Worm (Caenorhabditis elegans) whole organism, mixed stage, embryonic: ENCODE data around the gene K01G5.10.

Source experiments
- M03D4.4 ChIP-seq: sonication (generic microtip); optimal IDR thresholded peaks from 2 replicates; lab custom pipeline; 2017; ENCODE audit warnings: mild to moderate bottlenecking, missing genetic modification characterization, missing compliant biosample characterization
- bed-3 ChIP-seq: fragments of 200-800 bp; sonication (Bioruptor generic); optimal IDR thresholded peaks from 3 replicates; lab custom pipeline; 2018; ENCODE audit warnings: mild to moderate bottlenecking, missing genetic modification characterization, moderate library complexity, missing compliant biosample characterization
- blmp-1 ChIP-seq: fragments of 150-350 bp; optimal IDR thresholded peaks from 2 replicates; lab custom pipeline; 2014; ENCODE audit warnings: missing biosample characterization, missing genetic modification characterization
- ceh-39 ChIP-seq: fragments of 150-350 bp; optimal IDR thresholded peaks from 2 replicates; lab custom pipeline; 2014; ENCODE audit warnings: missing biosample characterization, missing genetic modification characterization
- ceh-83 ChIP-seq: fragments of 200-800 bp; sonication (Bioruptor generic); optimal IDR thresholded peaks from 2 replicates; lab custom pipeline; 2018; ENCODE audit warnings: mild to moderate bottlenecking, missing genetic modification characterization, missing compliant biosample characterization
- ces-1 ChIP-seq: fragments of 150-350 bp; optimal IDR thresholded peaks from 2 replicates; lab custom pipeline; 2014; ENCODE audit warnings: missing biosample characterization, missing genetic modification reagents, missing genetic modification characterization
- cnd-1 ChIP-seq: fragments of 200-800 bp; sonication (Bioruptor generic); optimal IDR thresholded peaks from 2 replicates; lab custom pipeline; 2018; ENCODE audit warnings: mild to moderate bottlenecking, missing genetic modification characterization, missing compliant biosample characterization
- drap-1 ChIP-seq: fragments of 200-800 bp; sonication (Bioruptor generic); optimal IDR thresholded peaks from 3 replicates; lab custom pipeline; 2018; ENCODE audit warnings: mild to moderate bottlenecking, missing genetic modification characterization, missing compliant biosample characterization
- elt-1 ChIP-seq: sonication (generic microtip); optimal IDR thresholded peaks from 2 replicates; lab custom pipeline; 2017; ENCODE audit warnings: missing genetic modification characterization, mild to moderate bottlenecking, missing compliant biosample characterization, antibody characterized with exemption, moderate library complexity, borderline replicate concordance; ENCODE audit not compliant: insufficient read depth
- elt-3 ChIP-seq: fragments of 150-350 bp; optimal IDR thresholded peaks from 2 replicates; lab custom pipeline; 2014; ENCODE audit warnings: missing biosample characterization, missing genetic modification characterization
- ham-2 ChIP-seq: fragments of 200-800 bp; sonication (Bioruptor generic); optimal IDR thresholded peaks from 2 replicates; lab custom pipeline; 2018; ENCODE audit warnings: mild to moderate bottlenecking, missing genetic modification characterization, missing compliant biosample characterization
- hlh-1 ChIP-seq: fragments of 150-350 bp; optimal IDR thresholded peaks from 2 replicates; lab custom pipeline; 2014; ENCODE audit warnings: missing biosample characterization, missing genetic modification reagents, missing genetic modification characterization
- lin-13 ChIP-seq: fragments of 150-350 bp; optimal IDR thresholded peaks from 2 replicates; lab custom pipeline; 2014; ENCODE audit warnings: missing biosample characterization, missing genetic modification characterization
- lin-32 ChIP-seq: fragments of 200-800 bp; sonication (Bioruptor generic); optimal IDR thresholded peaks from 2 replicates; lab custom pipeline; 2018; ENCODE audit warnings: mild to moderate bottlenecking, missing genetic modification characterization, missing compliant biosample characterization
- lsy-2 ChIP-seq: fragments of 150-350 bp; optimal IDR thresholded peaks from 2 replicates; lab custom pipeline; 2014; ENCODE audit warnings: missing biosample characterization, missing genetic modification characterization
- mab-5 ChIP-seq: fragments of 150-350 bp; optimal IDR thresholded peaks from 2 replicates; lab custom pipeline; 2014; ENCODE audit warnings: missing biosample characterization, missing genetic modification characterization
- mep-1 ChIP-seq: fragments of 150-350 bp; optimal IDR thresholded peaks from 2 replicates; lab custom pipeline; 2017; ENCODE audit warnings: missing biosample characterization, missing genetic modification reagents, missing genetic modification characterization, inconsistent platforms
- mls-2 ChIP-seq: sonication (generic microtip); optimal IDR thresholded peaks from 2 replicates; lab custom pipeline; 2016; ENCODE audit warnings: mild to moderate bottlenecking, missing genetic modification characterization, moderate library complexity, missing compliant biosample characterization
- nhr-12 ChIP-seq: fragments of 150-350 bp; optimal IDR thresholded peaks from 2 replicates; lab custom pipeline; 2014; ENCODE audit warnings: missing biosample characterization, missing genetic modification characterization
- nhr-2 ChIP-seq: fragments of 150-350 bp; optimal IDR thresholded peaks from 2 replicates; lab custom pipeline; 2014; ENCODE audit warnings: missing biosample characterization, missing genetic modification characterization
- nhr-237 ChIP-seq: fragments of 150-350 bp; optimal IDR thresholded peaks from 2 replicates; lab custom pipeline; 2014; ENCODE audit warnings: missing biosample characterization, missing genetic modification characterization
- nhr-28 ChIP-seq: fragments of 150-350 bp; optimal IDR thresholded peaks from 2 replicates; lab custom pipeline; 2014; ENCODE audit warnings: missing biosample characterization, missing genetic modification characterization
- nhr-76 ChIP-seq: sonication (generic microtip); optimal IDR thresholded peaks from 2 replicates; lab custom pipeline; 2017; ENCODE audit warnings: missing biosample characterization, missing genetic modification characterization
- pha-4 ChIP-seq: fragments of 150-350 bp; optimal IDR thresholded peaks from 2 replicates; lab custom pipeline; 2018; ENCODE audit warnings: missing biosample characterization, missing genetic modification reagents, missing genetic modification characterization
- sem-2 ChIP-seq: fragments of 200-800 bp; sonication (Bioruptor generic); optimal IDR thresholded peaks from 2 replicates; lab custom pipeline; 2018; ENCODE audit warnings: mild to moderate bottlenecking, missing genetic modification characterization, missing compliant biosample characterization
- snpc-4 ChIP-seq: fragments of 150-350 bp; optimal IDR thresholded peaks from 2 replicates; lab custom pipeline; 2014; ENCODE audit warnings: missing biosample characterization, missing genetic modification characterization
- sptf-1 ChIP-seq: sonication (generic microtip); optimal IDR thresholded peaks from 2 replicates; lab custom pipeline; 2017; ENCODE audit warnings: mild to moderate bottlenecking, missing genetic modification characterization, moderate library complexity, missing compliant biosample characterization
- tbx-8 ChIP-seq: fragments of 200-800 bp; sonication (Bioruptor generic); optimal IDR thresholded peaks from 2 replicates; lab custom pipeline; 2018; ENCODE audit warnings: mild to moderate bottlenecking, missing genetic modification characterization, moderate library complexity, missing compliant biosample characterization
- unc-39 ChIP-seq: fragments of 150-350 bp; optimal IDR thresholded peaks from 2 replicates; lab custom pipeline; 2014; ENCODE audit warnings: missing biosample characterization, missing genetic modification characterization
- unc-62 ChIP-seq: fragments of 150-350 bp; optimal IDR thresholded peaks from 2 replicates; lab custom pipeline; 2014; ENCODE audit warnings: missing biosample characterization, missing genetic modification reagents, missing genetic modification characterization
- zip-8 ChIP-seq: fragments of 150-350 bp; optimal IDR thresholded peaks from 2 replicates; lab custom pipeline; 2014; ENCODE audit warnings: missing biosample characterization, missing genetic modification characterization
- ztf-11 ChIP-seq: fragments of 150-350 bp; optimal IDR thresholded peaks from 2 replicates; lab custom pipeline; 2014; ENCODE audit warnings: missing biosample characterization, missing genetic modification characterization

The K01G5.10 gene

ce11 chrIII:10718078-10718477 is 40.2 kb downstream of the K01G5.10 start:
- TF ChIP-seq ceh-83 (GFP tag; lab: Kevin White, UChicago) (no peak), zip-8 (tag; lab: Kevin White, UChicago) (no peak), tbx-8 (no peak), elt-1 (no peak)

- TF ChIP-seq ceh-39 (tag; lab: Kevin White, UChicago), result no peak
- TF ChIP-seq zip-8 (tag; lab: Kevin White, UChicago), result peak; percentile 11
- TF ChIP-seq ces-1, result no peak
Measured at ce11 chrIII:10717479-10717878, 40.8 kb downstream of the K01G5.10 start.

ce11 chrIII:10716091-10716490 is 42.2 kb downstream of the K01G5.10 start, which contains the start of gene W09D10.4:
W09D10.4 (minus strand) TSS chrIII:10716191.
- no peak for TF ChIP-seq lin-13
- no peak for TF ChIP-seq mab-5 (tag; lab: Kevin White, UChicago)
- TF ChIP-seq mep-1 (tag; lab: Kevin White, UChicago), result no peak
- no peak for TF ChIP-seq drap-1 (GFP tag; lab: Kevin White, UChicago)
- TF ChIP-seq nhr-28 (tag; lab: Kevin White, UChicago), result no peak
- no peak for TF ChIP-seq ham-2 (GFP tag; lab: Kevin White, UChicago)
- TF ChIP-seq sptf-1 (tag; lab: Kevin White, UChicago), result no peak
- TF ChIP-seq zip-8 (tag; lab: Kevin White, UChicago), result no peak
- no peak for TF ChIP-seq sem-2 (GFP tag; lab: Kevin White, UChicago)
- no peak for TF ChIP-seq lsy-2 (tag; lab: Kevin White, UChicago)
- no peak for TF ChIP-seq bed-3 (GFP tag; lab: Kevin White, UChicago)
- TF ChIP-seq snpc-4 (tag; lab: Kevin White, UChicago), result no peak
- TF ChIP-seq tbx-8, result no peak
- no peak for TF ChIP-seq nhr-76 (tag; lab: Kevin White, UChicago)
- TF ChIP-seq, all 35 proteins: peak for 0

- TF ChIP-seq drap-1 (GFP tag; lab: Kevin White, UChicago) (no peak), sem-2 (GFP tag; lab: Kevin White, UChicago) (no peak), hlh-1 (tag; lab: Kevin White, UChicago) (no peak), ham-2 (GFP tag; lab: Kevin White, UChicago) (no peak), unc-62 (no peak), ceh-83 (GFP tag; lab: Kevin White, UChicago) (no peak), elt-3 (tag; lab: Kevin White, UChicago) (no peak), elt-1 (no peak), nhr-12 (no peak), sptf-1 (tag; lab: Kevin White, UChicago) (no peak), ces-1 (no peak), mab-5 (tag; lab: Kevin White, UChicago) (no peak), pha-4 (tag; lab: Kevin White, UChicago) (no peak), unc-39 (tag; lab: Kevin White, UChicago) (no peak), blmp-1 (tag; lab: Kevin White, UChicago) (no peak), lin-32 (GFP tag; lab: Kevin White, UChicago) (no peak), mls-2 (tag; lab: Kevin White, UChicago) (no peak), nhr-2 (tag; lab: Kevin White, UChicago) (no peak)
Measured at ce11 chrIII:10714541-10714940, 43.8 kb downstream of the K01G5.10 start.

- TF ChIP-seq sptf-1 (tag; lab: Kevin White, UChicago) (no peak), ceh-83 (GFP tag; lab: Kevin White, UChicago) (no peak), drap-1 (GFP tag; lab: Kevin White, UChicago) (no peak), nhr-76 (tag; lab: Kevin White, UChicago) (no peak), unc-62 (no peak), nhr-28 (tag; lab: Kevin White, UChicago) (no peak), cnd-1 (tag; lab: Kevin White, UChicago) (no peak), elt-1 (no peak), ztf-11 (tag; lab: Kevin White, UChicago) (no peak), snpc-4 (tag; lab: Kevin White, UChicago) (no peak), unc-39 (tag; lab: Kevin White, UChicago) (no peak), M03D4.4 (tag; lab: Kevin White, UChicago) (no peak), nhr-12 (no peak), hlh-1 (tag; lab: Kevin White, UChicago) (no peak), bed-3 (GFP tag; lab: Kevin White, UChicago) (no peak), nhr-237 (no peak), nhr-2 (tag; lab: Kevin White, UChicago) (no peak), lin-32 (GFP tag; lab: Kevin White, UChicago) (no peak)
Measured at ce11 chrIII:10711192-10711673, 47.1 kb downstream of the K01G5.10 start, which contains the start of gene W09D10.5. W09D10.5 (minus strand) TSS chrIII:10711536.
